Worm (Caenorhabditis elegans) whole organism, L4 larva: ENCODE measurements around the gene grl-6.

ENCODE experiments used
- T26A8.4 ChIP-seq: fragments of 200-800 bp; sonication (Bioruptor generic); IDR thresholded peaks from 2 replicates; pipeline ENCODE4 v1.3.6; 2022; ENCODE audit warnings: missing genetic modification characterization, missing compliant biosample characterization
- daf-8 ChIP-seq: fragments of 200-800 bp; sonication (Bioruptor generic); IDR thresholded peaks from 2 replicates; pipeline ENCODE4 v1.3.6; 2022; ENCODE audit warnings: missing genetic modification characterization, missing compliant biosample characterization
- hlh-30 ChIP-seq: sonication (generic microtip); optimal IDR thresholded peaks from 2 replicates; lab custom pipeline; 2017; ENCODE audit warnings: antibody characterized with exemption, mild to moderate bottlenecking, missing genetic modification characterization, missing compliant biosample characterization; ENCODE audit not compliant: insufficient read depth
- unc-62 ChIP-seq, 3 experiments: fragments of 150-350 bp in 1 of 3; sonication (generic microtip); optimal IDR thresholded peaks in 2 of 3; peaks in 1 of 3; 1 replicate in 1 of 3; 2 replicates in 2 of 3; lab custom pipeline; 2014 to 2017; ENCODE audit warnings: missing biosample characterization in 3 of 3, missing genetic modification characterization in 3 of 3, missing genetic modification reagents in 3 of 3, missing genotype in 1 of 3

- no peak for TF ChIP-seq hlh-30 (tag; lab: Kevin White, UChicago)
- TF ChIP-seq T26A8.4 (GFP tag; lab: Robert Waterston, UW): no peak
- TF ChIP-seq unc-62 (GFP tag; optimal IDR thresholded peaks at IDR 0.05 in 1 of 2; lab: Kevin White, UChicago): no peak
- TF ChIP-seq unc-62 (tag; optimal IDR thresholded peaks at IDR 0.05; lab: Kevin White, UChicago): no peak
- TF ChIP-seq daf-8 (GFP tag; lab: Robert Waterston, UW): no peak
These were observed 5.5 kb downstream of the grl-6 start for ce11 chrX:6445239-6445638.
